Worm (Caenorhabditis elegans) whole organism, young adult: ENCODE data around the gene C26B2.7.

ENCODE experiments used
- C17E4.6 ChIP-seq: fragments of 200-800 bp; sonication (Bioruptor generic); IDR thresholded peaks from 2 replicates; pipeline ENCODE4 v1.3.6; 2022; ENCODE audit warnings: missing genetic modification reagents, missing genetic modification characterization, missing compliant biosample characterization
- F23B12.7 ChIP-seq: sonication (generic microtip); optimal IDR thresholded peaks from 2 replicates; lab custom pipeline; 2017; ENCODE audit warnings: missing genetic modification characterization, mild to moderate bottlenecking, missing compliant biosample characterization, antibody characterized with exemption, moderate library complexity; ENCODE audit not compliant: insufficient read depth
- F33H1.4 ChIP-seq: fragments of 200-800 bp; sonication (Bioruptor generic); IDR thresholded peaks from 2 replicates; pipeline ENCODE4 v1.3.6; 2022; ENCODE audit warnings: missing genetic modification reagents, missing genetic modification characterization, missing compliant biosample characterization
- F37B4.10 ChIP-seq: fragments of 200-800 bp; sonication (Bioruptor generic); IDR thresholded peaks from 2 replicates; pipeline ENCODE4 v1.3.6; 2022; ENCODE audit warnings: missing genetic modification characterization, missing compliant biosample characterization
- K11D2.4 ChIP-seq: fragments of 200-800 bp; sonication (Bioruptor generic); IDR thresholded peaks from 2 replicates; pipeline ENCODE4 v1.3.6; 2022; ENCODE audit warnings: missing genetic modification reagents, missing genetic modification characterization, missing compliant biosample characterization
- T07F8.4 ChIP-seq: sonication (generic microtip); optimal IDR thresholded peaks from 2 replicates; lab custom pipeline; 2016; ENCODE audit warnings: mild to moderate bottlenecking, missing genetic modification characterization, moderate library complexity, missing compliant biosample characterization
- Y95B8A.8 ChIP-seq: fragments of 200-800 bp; sonication (Bioruptor generic); IDR thresholded peaks from 2 replicates; pipeline ENCODE4 v1.3.6; 2022; ENCODE audit warnings: missing genetic modification reagents, missing genetic modification characterization, missing compliant biosample characterization
- ZK185.1 ChIP-seq: sonication (generic microtip); optimal IDR thresholded peaks from 2 replicates; lab custom pipeline; 2016; ENCODE audit warnings: mild to moderate bottlenecking, missing genetic modification characterization, missing compliant biosample characterization; ENCODE audit not compliant: poor library complexity, severe bottlenecking
- akir-1 ChIP-seq: fragments of 200-800 bp; sonication (Bioruptor generic); optimal IDR thresholded peaks from 2 replicates; lab custom pipeline; 2018; ENCODE audit warnings: mild to moderate bottlenecking, missing genetic modification characterization, moderate library complexity, missing compliant biosample characterization
- atf-7 ChIP-seq: sonication (generic microtip); optimal IDR thresholded peaks from 2 replicates; lab custom pipeline; 2017; ENCODE audit warnings: mild to moderate bottlenecking, missing genetic modification characterization, missing compliant biosample characterization
- attf-3 ChIP-seq: fragments of 200-800 bp; sonication (Bioruptor generic); conservative IDR thresholded peaks from 2 replicates; pipeline ENCODE4 v1.3.6; 2022; ENCODE audit warnings: missing genetic modification reagents, missing genetic modification characterization, missing compliant biosample characterization
- attf-6 ChIP-seq: fragments of 200-800 bp; sonication (Bioruptor generic); IDR thresholded peaks from 2 replicates; pipeline ENCODE4 v1.3.6; 2022; ENCODE audit warnings: missing genetic modification reagents, missing genetic modification characterization, missing compliant biosample characterization
- bed-1 ChIP-seq: fragments of 200-800 bp; sonication (Bioruptor generic); IDR thresholded peaks from 2 replicates; pipeline ENCODE4 v1.3.6; 2022; ENCODE audit warnings: missing genetic modification reagents, missing genetic modification characterization, missing compliant biosample characterization
- cebp-1 ChIP-seq, 2 experiments: fragments of 200-800 bp in 1 of 2; sonication (Bioruptor generic) in 1 of 2; sonication (generic microtip) in 1 of 2; IDR thresholded peaks in 1 of 2; optimal IDR thresholded peaks in 1 of 2; 2 replicates each; pipeline versions ENCODE4 v1.3.6 to Lab custom; 2017 to 2022; ENCODE audit warnings: missing compliant biosample characterization in 2 of 2, missing genetic modification characterization in 2 of 2, mild to moderate bottlenecking in 1 of 2, missing genetic modification reagents in 1 of 2, moderate library complexity in 1 of 2
- ceh-100 ChIP-seq: fragments of 200-800 bp; sonication (Bioruptor generic); IDR thresholded peaks from 2 replicates; pipeline ENCODE4 v1.3.6; 2022; ENCODE audit warnings: missing genetic modification reagents, missing genetic modification characterization, missing compliant biosample characterization
- ceh-58 ChIP-seq: fragments of 200-800 bp; sonication (Bioruptor generic); IDR thresholded peaks from 2 replicates; pipeline ENCODE4 v1.3.6; 2022; ENCODE audit warnings: missing genetic modification characterization, missing compliant biosample characterization
- egl-44 ChIP-seq: fragments of 200-800 bp; sonication (Bioruptor generic); IDR thresholded peaks from 2 replicates; pipeline ENCODE4 v1.3.6; 2022; ENCODE audit warnings: missing genetic modification reagents, missing genetic modification characterization, missing compliant biosample characterization
- gei-17 ChIP-seq: fragments of 200-800 bp; sonication (Bioruptor generic); optimal IDR thresholded peaks from 2 replicates; lab custom pipeline; 2018; ENCODE audit warnings: mild to moderate bottlenecking, missing genetic modification characterization, missing compliant biosample characterization
- him-1 ChIP-seq: sonication (generic microtip); optimal IDR thresholded peaks from 2 replicates; lab custom pipeline; 2016; ENCODE audit warnings: missing genotype, missing genetic modification reagents, missing genetic modification characterization, missing compliant biosample characterization
- hlh-26 ChIP-seq: fragments of 200-800 bp; sonication (Bioruptor generic); conservative IDR thresholded peaks from 2 replicates; pipeline ENCODE4 v1.3.6; 2022; ENCODE audit warnings: missing genetic modification reagents, missing genetic modification characterization, missing compliant biosample characterization
- madf-3 ChIP-seq: fragments of 200-800 bp; sonication (Bioruptor generic); IDR thresholded peaks from 2 replicates; pipeline ENCODE4 v1.3.6; 2022; ENCODE audit warnings: missing genetic modification reagents, missing genetic modification characterization, missing compliant biosample characterization
- nfyb-1 ChIP-seq: fragments of 200-800 bp; sonication (Bioruptor generic); IDR thresholded peaks from 2 replicates; pipeline ENCODE4 v1.3.6; 2022; ENCODE audit warnings: missing genetic modification reagents, missing genetic modification characterization, missing compliant biosample characterization
- nhr-120 ChIP-seq: fragments of 200-800 bp; sonication (Bioruptor generic); IDR thresholded peaks from 2 replicates; pipeline ENCODE4 v1.3.6; 2022; ENCODE audit warnings: missing genetic modification characterization, missing compliant biosample characterization
- nhr-179 ChIP-seq: sonication (generic microtip); optimal IDR thresholded peaks from 2 replicates; lab custom pipeline; 2016; ENCODE audit warnings: mild to moderate bottlenecking, missing genetic modification characterization, missing compliant biosample characterization
- nhr-80 ChIP-seq: sonication (generic microtip); optimal IDR thresholded peaks from 2 replicates; lab custom pipeline; 2016; ENCODE audit warnings: missing genetic modification characterization, missing compliant biosample characterization
- pbrm-1 ChIP-seq: fragments of 200-800 bp; sonication (Bioruptor generic); IDR thresholded peaks from 2 replicates; pipeline ENCODE4 v1.3.6; 2022; ENCODE audit warnings: missing genetic modification reagents, missing genetic modification characterization, missing compliant biosample characterization
- snpc-1.1 ChIP-seq: sonication (generic microtip); optimal IDR thresholded peaks from 2 replicates; lab custom pipeline; 2017; ENCODE audit warnings: missing genetic modification characterization, mild to moderate bottlenecking, missing compliant biosample characterization, antibody characterized with exemption, moderate library complexity, missing genotype, missing genetic modification reagents; ENCODE audit not compliant: insufficient read depth
- snpc-3.4 ChIP-seq: sonication (generic microtip); optimal IDR thresholded peaks from 2 replicates; lab custom pipeline; 2017; ENCODE audit warnings: missing genetic modification characterization, mild to moderate bottlenecking, missing compliant biosample characterization, antibody characterized with exemption, moderate library complexity, missing genotype, missing genetic modification reagents
- snpc-4 ChIP-seq, 5 experiments: fragments of 150-350 bp in 1 of 5; sonication (generic microtip) in 4 of 5; optimal IDR thresholded peaks; 2 replicates each; lab custom pipeline; 2014 to 2018; ENCODE audit warnings: missing genetic modification characterization in 5 of 5, missing biosample characterization in 3 of 5, antibody characterized with exemption in 2 of 5, mild to moderate bottlenecking in 2 of 5, missing compliant biosample characterization in 2 of 5, missing genotype in 2 of 5, moderate library complexity in 2 of 5, missing genetic modification reagents in 1 of 5
- somi-1 ChIP-seq: fragments of 200-800 bp; sonication (Bioruptor generic); optimal IDR thresholded peaks from 2 replicates; lab custom pipeline; 2018; ENCODE audit warnings: mild to moderate bottlenecking, missing genetic modification characterization, missing compliant biosample characterization
- tbp1 ChIP-seq: fragments of 200-800 bp; sonication (Bioruptor generic); optimal IDR thresholded peaks from 2 replicates; lab custom pipeline; 2018; ENCODE audit warnings: mild to moderate bottlenecking, missing genetic modification characterization, missing compliant biosample characterization
- unc-62 ChIP-seq: fragments of 150-350 bp; optimal IDR thresholded peaks from 2 replicates; lab custom pipeline; 2014; ENCODE audit warnings: missing biosample characterization, missing genetic modification reagents, missing genetic modification characterization
- ztf-18 ChIP-seq: sonication (generic microtip); optimal IDR thresholded peaks from 2 replicates; lab custom pipeline; 2016; ENCODE audit warnings: missing genotype, mild to moderate bottlenecking, missing genetic modification characterization, missing compliant biosample characterization
- ztf-22 ChIP-seq: fragments of 200-800 bp; sonication (Bioruptor generic); optimal IDR thresholded peaks from 2 replicates; lab custom pipeline; 2018; ENCODE audit warnings: mild to moderate bottlenecking, missing genetic modification characterization, moderate library complexity, missing compliant biosample characterization

C26B2.7 gene

DNA sequence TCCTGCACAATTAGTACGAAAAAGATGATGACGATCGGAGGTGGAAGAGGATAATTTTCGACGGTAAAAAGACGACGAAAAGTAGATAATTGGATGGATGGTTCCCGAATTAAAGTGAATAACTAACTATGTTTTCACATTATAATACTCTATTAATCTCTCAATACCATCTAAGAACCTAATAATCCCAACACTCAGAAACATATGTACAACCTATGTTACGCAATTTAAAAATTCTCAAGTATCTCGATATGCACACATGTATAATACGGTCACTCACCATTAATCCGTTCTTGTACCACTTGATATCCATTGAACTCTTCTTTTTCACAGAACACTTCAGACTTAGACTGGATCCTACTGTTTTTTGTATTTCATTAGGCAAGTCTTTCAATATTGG is 15.3 kb upstream of the C26B2.7 start:
- no peak for TF ChIP-seq snpc-4 (GFP tag; optimal IDR thresholded peaks at IDR 0.05; lab: Kevin White, UChicago)
- no peak for TF ChIP-seq snpc-4 (tag; optimal IDR thresholded peaks at IDR 0.05; lab: Kevin White, UChicago)
- no peak for TF ChIP-seq T07F8.4 (tag; lab: Kevin White, UChicago)

ce11 chrIV:8004019-8004418 is 12.1 kb upstream of the C26B2.7 start, which contains the start of gene rig-4:
Gene rig-4, minus strand, starts transcription at chrIV:8004119.
- TF ChIP-seq akir-1 (GFP tag; lab: Kevin White, UChicago): no peak
- TF ChIP-seq ceh-58 (GFP tag; lab: Robert Waterston, UW): no peak
- no peak for TF ChIP-seq atf-7 (tag; lab: Kevin White, UChicago)
- TF ChIP-seq snpc-1.1 (tag; lab: Kevin White, UChicago): no peak
- no peak for TF ChIP-seq ztf-18 (tag; lab: Kevin White, UChicago)
- TF ChIP-seq bed-1: no peak
- TF ChIP-seq C17E4.6 (GFP tag; lab: Robert Waterston, UW): no peak
- no peak for TF ChIP-seq ZK185.1 (tag; lab: Kevin White, UChicago)
- TF ChIP-seq hlh-26 (GFP tag; lab: Robert Waterston, UW): no peak
- no peak for TF ChIP-seq somi-1
- no peak for TF ChIP-seq cebp-1 (GFP tag; IDR thresholded peaks at IDR 0.05; lab: Robert Waterston, UW)
- no peak for TF ChIP-seq cebp-1 (tag; optimal IDR thresholded peaks at IDR 0.05; lab: Kevin White, UChicago)
- TF ChIP-seq F37B4.10: no peak
- TF ChIP-seq, all 124 proteins: peak for 0

DNA sequence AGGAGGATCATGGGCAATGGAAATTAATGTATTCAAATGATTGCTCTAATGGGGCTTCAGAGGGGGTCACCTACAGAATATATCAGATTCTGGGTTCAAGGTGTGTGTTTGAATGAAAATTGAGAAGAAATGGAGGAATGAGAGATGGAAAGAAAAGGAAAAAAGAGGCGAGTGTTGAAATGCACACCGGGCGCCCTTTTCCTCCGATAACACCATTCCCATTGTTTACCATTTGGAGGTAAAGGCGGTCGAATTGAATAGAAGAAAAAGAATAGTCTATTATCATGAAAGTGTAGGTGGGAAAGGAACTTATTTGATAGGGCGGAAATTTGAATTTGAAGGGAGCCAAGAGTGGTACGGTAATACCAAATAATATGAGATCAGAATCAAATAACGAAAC is 10.7 kb upstream of the C26B2.7 start:
- no peak for TF ChIP-seq Y95B8A.8
- no peak for TF ChIP-seq F23B12.7 (tag; lab: Kevin White, UChicago)
- TF ChIP-seq F33H1.4 (GFP tag; lab: Robert Waterston, UW): no peak
- peak; percentile 64 for TF ChIP-seq nhr-80 (tag; lab: Kevin White, UChicago)

DNA sequence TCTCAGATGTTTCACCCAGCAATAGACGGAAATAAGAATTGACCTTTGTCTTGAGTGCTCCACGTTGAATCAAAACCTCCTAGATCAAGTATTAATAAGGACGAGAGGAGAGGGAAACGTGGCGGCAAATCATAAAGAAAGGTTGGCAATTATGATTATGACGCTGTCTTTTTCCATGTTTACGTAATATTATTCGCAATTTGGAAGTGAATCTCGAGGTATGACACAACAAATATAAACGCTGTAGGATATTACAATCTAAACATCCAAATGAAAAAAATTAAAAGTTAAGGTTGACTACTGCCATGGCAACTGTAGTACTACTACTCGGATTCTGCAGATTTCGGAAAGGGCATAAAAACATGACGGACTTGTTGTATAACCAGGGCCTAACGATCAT is 9.9 kb upstream of the C26B2.7 start:
- TF ChIP-seq nfyb-1 (GFP tag; lab: Robert Waterston, UW) (no peak), him-1 (tag; lab: Kevin White, UChicago) (no peak), pbrm-1 (GFP tag; lab: Robert Waterston, UW) (no peak), gei-17 (GFP tag; lab: Kevin White, UChicago) (no peak), snpc-3.4 (no peak), ZK185.1 (tag; lab: Kevin White, UChicago) (no peak), tbp1 (no peak), atf-7 (tag; lab: Kevin White, UChicago) (no peak), ceh-100 (GFP tag; lab: Robert Waterston, UW) (no peak), nhr-179 (tag; lab: Kevin White, UChicago) (no peak), nhr-120 (GFP tag; lab: Robert Waterston, UW) (no peak), unc-62 (GFP tag; lab: Kevin White, UChicago) (no peak), egl-44 (GFP tag; lab: Robert Waterston, UW) (no peak), F37B4.10 (no peak), ztf-22 (GFP tag; lab: Kevin White, UChicago) (no peak), K11D2.4 (GFP tag; lab: Robert Waterston, UW) (no peak), attf-3 (GFP tag; lab: Robert Waterston, UW) (no peak), attf-6 (GFP tag; lab: Robert Waterston, UW) (no peak), madf-3 (no peak)
- TF ChIP-seq, all 124 proteins: peak for 0
